Worm (Caenorhabditis elegans) whole organism, young adult: Measurements from ENCODE around the gene cnep-1.

Experiments
- F23B12.7 ChIP-seq: sonication (generic microtip); optimal IDR thresholded peaks from 2 replicates; lab custom pipeline; 2017; ENCODE audit warnings: missing genetic modification characterization, mild to moderate bottlenecking, missing compliant biosample characterization, antibody characterized with exemption, moderate library complexity; ENCODE audit not compliant: insufficient read depth
- ama-1 ChIP-seq, 3 experiments: fragments of 150-350 bp in 1 of 3; sonication (generic microtip) in 2 of 3; optimal IDR thresholded peaks; 2 replicates each; lab custom pipeline; 2014 to 2018; ENCODE audit warnings: missing biosample characterization in 2 of 3, missing genetic modification characterization in 2 of 3, missing genetic modification reagents in 2 of 3
- lag-1 ChIP-seq: fragments of 200-800 bp; sonication (Bioruptor generic); IDR thresholded peaks from 2 replicates; pipeline ENCODE4 v1.3.6; 2022; ENCODE audit warnings: missing genetic modification reagents, missing genetic modification characterization, missing compliant biosample characterization
- madf-6 ChIP-seq: fragments of 200-800 bp; sonication (Bioruptor generic); IDR thresholded peaks from 2 replicates; pipeline ENCODE4 v1.3.6; 2022; ENCODE audit warnings: missing genetic modification reagents, missing genetic modification characterization, missing compliant biosample characterization
- rpc-1 ChIP-seq, 2 experiments: fragments of 150-350 bp in 1 of 2; sonication (generic microtip) in 1 of 2; optimal IDR thresholded peaks; 2 replicates each; lab custom pipeline; 2014 to 2018; ENCODE audit warnings: missing biosample characterization in 1 of 2, missing genetic modification characterization in 1 of 2, missing genetic modification reagents in 1 of 2, missing genotype in 1 of 2

DNA sequence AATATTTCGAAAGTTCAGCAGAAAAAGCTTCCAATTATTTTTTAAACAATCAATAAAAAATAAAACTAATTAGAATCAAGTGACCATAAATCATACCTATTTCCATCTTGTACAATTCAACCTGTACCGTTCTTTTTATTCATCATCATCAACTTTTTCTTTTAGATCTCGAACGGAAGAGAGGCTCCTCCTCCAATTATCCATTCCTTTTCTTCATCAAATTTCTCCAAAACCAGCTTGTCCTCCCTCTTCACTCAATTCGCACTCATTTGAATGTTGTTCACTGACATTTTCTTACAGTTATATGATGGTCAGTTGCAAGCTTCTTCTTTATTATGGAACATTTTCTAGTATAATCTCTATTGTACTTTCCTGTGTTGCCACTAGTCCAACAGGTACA lies 48.3 kb upstream of the cnep-1 start, which contains the start of gene C30G12.4:
- no peak for TF ChIP-seq F23B12.7 (tag; lab: Kevin White, UChicago)
- TF ChIP-seq lag-1 = no peak
- no peak for TF ChIP-seq madf-6 (GFP tag; lab: Robert Waterston, UW)
- TF ChIP-seq ama-1 (optimal IDR thresholded peaks at IDR 0.05; lab: Kevin White, UChicago) = no peak
- no peak for TF ChIP-seq ama-1 (GFP tag; optimal IDR thresholded peaks at IDR 0.05; lab: Kevin White, UChicago)
- no peak for TF ChIP-seq rpc-1 (optimal IDR thresholded peaks at IDR 0.05; lab: Kevin White, UChicago)
- no peak for TF ChIP-seq rpc-1 (tag; optimal IDR thresholded peaks at IDR 0.05; lab: Kevin White, UChicago)
